Worm (Caenorhabditis elegans): ENCODE data around the gene T26H5.4.

DNA sequence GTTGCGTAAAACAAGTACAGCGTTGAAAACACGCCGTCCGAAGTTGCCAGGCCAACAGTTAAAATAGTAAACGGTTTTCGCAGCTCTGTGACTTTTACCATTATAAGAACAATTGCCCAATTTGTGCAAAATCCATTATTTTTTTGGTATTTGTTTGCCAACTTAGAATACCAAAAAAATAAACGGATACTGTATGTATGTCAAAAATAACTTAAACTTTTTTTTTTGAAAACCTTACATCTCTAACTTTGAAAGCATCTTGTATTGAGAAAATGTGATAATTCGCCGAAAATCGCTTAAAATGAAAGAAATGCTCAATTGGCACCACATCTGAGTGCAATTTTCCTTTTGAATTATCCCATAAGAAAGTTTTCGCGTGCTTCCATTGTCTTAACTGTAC lies 49.8 kb downstream of the T26H5.4 start, which contains the start of gene fbxa-199:
- TF ChIP-seq flt-1 (GFP tag; IDR thresholded peaks at IDR 0.05) = no peak
- TF ChIP-seq klf-2 (GFP tag; conservative IDR thresholded peaks at IDR 0.05) = no peak
- no peak for TF ChIP-seq cog-1 (tag; optimal IDR thresholded peaks at IDR 0.05)
- TF ChIP-seq ref-1 (GFP tag; conservative IDR thresholded peaks at IDR 0.05) = no peak
- no peak for TF ChIP-seq med-1 (GFP tag; optimal IDR thresholded peaks at IDR 0.05; ENCODE audit: insufficient read depth)
- no peak for TF ChIP-seq tab-1 (GFP tag; IDR thresholded peaks at IDR 0.05)
- no peak for TF ChIP-seq ztf-29 (GFP tag; IDR thresholded peaks at IDR 0.05)
- TF ChIP-seq T22C8.4 (GFP tag; IDR thresholded peaks at IDR 0.05) = no peak
- TF ChIP-seq ztf-23 (GFP tag; IDR thresholded peaks at IDR 0.05) = no peak

Measured in whole organism, midembryonic.